Fruit fly (Drosophila melanogaster): ENCODE results near the gene CG42740.

The CG42740 gene

dm6 chr3R:30459066-30459935 is 36.5 kb upstream of the CG42740 start, which contains the start of the genes CG2224 and CDase (continued):
- TF ChIP-seq CG14860 (GFP tag; IDR thresholded peaks at IDR 0.05; ENCODE audit: partially characterized antibody) (peak; percentile 89), onecut (GFP tag; IDR thresholded peaks at IDR 0.05) (no peak), nmo (GFP tag; optimal IDR thresholded peaks at IDR 0.05) (peak; percentile 19), zen2 (GFP tag; IDR thresholded peaks at IDR 0.05; ENCODE audit: partially characterized antibody) (peak; percentile 97), Dp (GFP tag; optimal IDR thresholded peaks at IDR 0.05) (peak; percentile 74), h (optimal IDR thresholded peaks at IDR 0.05) (no peak), CG7963 (GFP tag; IDR thresholded peaks at IDR 0.05; ENCODE audit: partially characterized antibody) (peak; percentile 87), gfzf (GFP tag; optimal IDR thresholded peaks at IDR 0.05) (peak; percentile 54), Side (GFP tag; optimal IDR thresholded peaks at IDR 0.05) (no peak), CG1603 (tag; optimal IDR thresholded peaks at IDR 0.05) (peak; percentile 57), Vsx1 (GFP tag; optimal IDR thresholded peaks at IDR 0.05) (peak; percentile 5), Poxn (GFP tag; IDR thresholded peaks at IDR 0.05) (no peak), CG34224 (GFP tag; IDR thresholded peaks at IDR 0.05; ENCODE audit: partially characterized antibody) (peak; percentile 98), CG2129 (GFP tag; IDR thresholded peaks at IDR 0.05; ENCODE audit: partially characterized antibody) (peak; percentile 63; the same call in 1 of the 2 replicates), ham (GFP tag; IDR thresholded peaks at IDR 0.05) (no peak), emc (GFP tag; optimal IDR thresholded peaks at IDR 0.05) (no peak), hb (GFP tag; IDR thresholded peaks at IDR 0.05; ENCODE audit: partially characterized antibody) (peak; percentile 82), MBD-R2 (GFP tag; IDR thresholded peaks at IDR 0.05) (peak; percentile 89), CG2202 (tag; optimal IDR thresholded peaks at IDR 0.05) (no peak), fd96Cb (tag; optimal IDR thresholded peaks at IDR 0.05) (no peak)

dm6 chr3R:30455817-30456544 is 33.2 kb upstream of the CG42740 start, which contains the start of gene aralar1:
aralar1 (minus strand) TSS chr3R:30455867.
- no peak for TF ChIP-seq zen (tag; optimal IDR thresholded peaks at IDR 0.05)
- TF ChIP-seq gem (tag; optimal IDR thresholded peaks at IDR 0.05), result no peak
- TF ChIP-seq E2f2 (GFP tag; IDR thresholded peaks at IDR 0.05), result peak; percentile 40; the same call in 1 of the 2 replicates
- peak; percentile 88 for TF ChIP-seq CTCF (GFP tag; optimal IDR thresholded peaks at IDR 0.05)
- TF ChIP-seq nmo (GFP tag; optimal IDR thresholded peaks at IDR 0.05), result no peak
- TF ChIP-seq CG17802 (tag; optimal IDR thresholded peaks at IDR 0.05), result peak; percentile 55
- TF ChIP-seq CG8478 (optimal IDR thresholded peaks at IDR 0.05), result peak; percentile 24
- peak in 1 of 2 experiments; percentile 26 for TF ChIP-seq Dfd (GFP tag; optimal IDR thresholded peaks at IDR 0.05)
- peak; percentile 25 for TF ChIP-seq Dp (GFP tag; optimal IDR thresholded peaks at IDR 0.05)
- no peak for TF ChIP-seq Stat92E (GFP tag; optimal IDR thresholded peaks at IDR 0.05)
- no peak for TF ChIP-seq CG11093 (GFP tag; IDR thresholded peaks at IDR 0.05)
- no peak for TF ChIP-seq nerfin-2 (GFP tag; IDR thresholded peaks at IDR 0.05; ENCODE audit: partially characterized antibody)
- no peak for TF ChIP-seq CG4617 (GFP tag; optimal IDR thresholded peaks at IDR 0.05; ENCODE audit: borderline replicate concordance)
- TF ChIP-seq onecut (GFP tag; IDR thresholded peaks at IDR 0.05), result peak; percentile 41
- TF ChIP-seq fru (optimal IDR thresholded peaks at IDR 0.05), result no peak
- TF ChIP-seq HLH4C (GFP tag; IDR thresholded peaks at IDR 0.05; ENCODE audit: partially characterized antibody), result 0 out of 3 replicates have a peak, but pooled peaks have one; percentile 20
- TF ChIP-seq unc-4 (GFP tag; IDR thresholded peaks at IDR 0.05; ENCODE audit: partially characterized antibody), result no peak

- TF ChIP-seq lab (GFP tag; optimal IDR thresholded peaks at IDR 0.05), result peak; percentile 20
- TF ChIP-seq CG7987 (GFP tag; optimal IDR thresholded peaks at IDR 0.05), result peak; percentile 91
- TF ChIP-seq cwo (GFP tag; optimal IDR thresholded peaks at IDR 0.05), result peak; percentile 94
- peak in 1 of 2 experiments; percentile 1 for TF ChIP-seq Pdp1 (GFP tag; optimal IDR thresholded peaks at IDR 0.05)
- TF ChIP-seq CG34224 (GFP tag; IDR thresholded peaks at IDR 0.05; ENCODE audit: partially characterized antibody), result 0 out of 3 replicates have a peak, but pooled peaks have one; percentile 15
- no peak for TF ChIP-seq jigr1 (GFP tag; IDR thresholded peaks at IDR 0.05)
- TF ChIP-seq BEAF-32 (GFP tag; optimal IDR thresholded peaks at IDR 0.05), result no peak
- 0 out of 4 replicates have a peak, but pooled peaks have one; percentile 26 for TF ChIP-seq chinmo (GFP tag; IDR thresholded peaks at IDR 0.05; ENCODE audit: partially characterized antibody)
- peak; percentile 84 for TF ChIP-seq lbe (GFP tag; optimal IDR thresholded peaks at IDR 0.05)
- peak; percentile 7 for TF ChIP-seq sens (GFP tag)
- no peak for TF ChIP-seq sug (tag; optimal IDR thresholded peaks at IDR 0.05)
- TF ChIP-seq Ptx1 (GFP tag; IDR thresholded peaks at IDR 0.05), result 0 out of 2 replicates have a peak, but pooled peaks have one; percentile 5
Observed at dm6 chr3R:30454442-30454841, 31.7 kb upstream of the CG42740 start.

All from whole organism, embryonic.